Fruit fly (Drosophila melanogaster): ENCODE data around the gene CG14990.
A peak's percentile ranks its signal among the peaks of the same experiment; 100 is the strongest.

Gene CG14990

DNA sequence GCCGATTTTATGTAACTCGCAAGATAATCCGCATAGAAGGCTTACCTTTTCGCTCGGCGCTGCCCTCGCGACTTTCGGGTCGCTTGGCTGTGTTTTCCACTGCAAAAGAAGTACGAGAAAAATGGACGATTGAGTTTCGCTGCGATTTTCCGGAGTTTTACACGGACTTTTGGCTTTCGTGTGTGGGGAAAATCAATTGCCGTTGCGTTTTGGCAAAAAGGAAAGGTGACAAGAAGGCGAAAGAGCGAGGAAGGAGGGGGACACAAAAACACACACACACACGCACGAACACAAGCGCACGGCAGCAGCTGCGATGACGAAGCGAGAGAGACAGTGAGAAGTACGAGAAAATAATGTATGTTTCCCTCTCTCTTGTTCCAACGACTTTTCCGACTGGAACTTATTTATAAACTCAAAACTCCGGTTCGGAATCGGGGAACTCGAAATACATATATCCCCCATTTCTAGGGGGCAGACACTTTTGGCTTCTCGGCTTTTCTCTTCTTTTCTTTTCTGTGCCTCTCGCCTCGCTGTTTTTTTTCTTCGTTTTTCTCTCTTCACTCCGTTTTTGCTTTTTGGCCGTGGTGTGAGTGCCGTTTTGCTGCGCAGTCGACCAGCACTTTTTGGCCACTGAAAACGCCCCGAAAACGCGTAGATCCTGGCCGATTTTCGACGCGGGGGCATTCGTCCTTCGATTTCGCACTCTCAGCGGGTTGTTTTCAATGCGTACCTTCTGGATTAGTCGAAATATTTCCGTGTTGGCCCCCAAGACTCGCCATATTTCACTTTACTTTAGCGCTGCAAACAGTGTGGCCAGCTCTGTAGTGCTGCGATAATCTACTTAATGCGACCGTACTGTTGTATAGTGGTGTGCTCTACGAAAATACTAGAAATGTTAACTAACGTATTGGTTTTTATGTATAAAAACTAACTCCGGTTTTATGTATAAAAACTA is 41.0 kb downstream of the CG14990 start, which contains the start of gene ens (continued):
- TF ChIP-seq sqz (GFP tag; optimal IDR thresholded peaks at IDR 0.05), result peak; percentile 79
- no peak for TF ChIP-seq seq (GFP tag; IDR thresholded peaks at IDR 0.05)
- TF ChIP-seq aop (GFP tag; IDR thresholded peaks at IDR 0.05), result 0 out of 2 replicates have a peak, but pooled peaks have one; percentile 9
- TF ChIP-seq CG6689 (GFP tag; IDR thresholded peaks at IDR 0.05), result no peak
- TF ChIP-seq CG32772 (GFP tag; IDR thresholded peaks at IDR 0.05), result no peak
- TF ChIP-seq exex (tag; optimal IDR thresholded peaks at IDR 0.05), result no peak
- no peak for TF ChIP-seq zfh2 (GFP tag; optimal IDR thresholded peaks at IDR 0.05)
- no peak for TF ChIP-seq trh (GFP tag; optimal IDR thresholded peaks at IDR 0.05)
- peak; percentile 34 for TF ChIP-seq dm (GFP tag; optimal IDR thresholded peaks at IDR 0.05)
- peak; percentile 91 for TF ChIP-seq CG9797 (GFP tag; optimal IDR thresholded peaks at IDR 0.05)
- TF ChIP-seq grau (tag; optimal IDR thresholded peaks at IDR 0.05), result peak; percentile 5
- peak; percentile 37 for TF ChIP-seq CG10543 (GFP tag; optimal IDR thresholded peaks at IDR 0.05)
- TF ChIP-seq gro (GFP tag; optimal IDR thresholded peaks at IDR 0.05), result no peak
- TF ChIP-seq HLH3B (GFP tag; IDR thresholded peaks at IDR 0.05), result no peak
- TF ChIP-seq CG17829 (tag; optimal IDR thresholded peaks at IDR 0.05), result peak; percentile 3
- peak; percentile 69 to 93 for TF ChIP-seq Trl (optimal IDR thresholded peaks at IDR 0.05)
- TF ChIP-seq Trl (GFP tag; optimal IDR thresholded peaks at IDR 0.05), result no peak
- TF ChIP-seq Ets97D (GFP tag; optimal IDR thresholded peaks at IDR 0.05), result peak; percentile 28
- TF ChIP-seq Myb (GFP tag; optimal IDR thresholded peaks at IDR 0.05), result peak; percentile 65
- TF ChIP-seq pros (GFP tag; optimal IDR thresholded peaks at IDR 0.05), result no peak
- no peak for TF ChIP-seq dysf (GFP tag; IDR thresholded peaks at IDR 0.05)
- TF ChIP-seq CG12391 (tag; optimal IDR thresholded peaks at IDR 0.05), result no peak
- no peak for TF ChIP-seq D (optimal IDR thresholded peaks at IDR 0.05)
- TF ChIP-seq D (GFP tag; optimal IDR thresholded peaks at IDR 0.05), result no peak
- TF ChIP-seq CG8089 (GFP tag; optimal IDR thresholded peaks at IDR 0.05), result no peak
- TF ChIP-seq CG16815 (GFP tag; optimal IDR thresholded peaks at IDR 0.05), result no peak
- TF ChIP-seq gfzf (GFP tag; optimal IDR thresholded peaks at IDR 0.05), result peak; percentile 91
- peak; percentile 38 for TF ChIP-seq stwl (tag; optimal IDR thresholded peaks at IDR 0.05)
- no peak for TF ChIP-seq lov (optimal IDR thresholded peaks at IDR 0.05)
- no peak for TF ChIP-seq lov (GFP tag; IDR thresholded peaks at IDR 0.05)
- no peak for TF ChIP-seq grn (GFP tag; optimal IDR thresholded peaks at IDR 0.05)
- TF ChIP-seq CG10267 (tag; optimal IDR thresholded peaks at IDR 0.05), result peak; percentile 2
- no peak for TF ChIP-seq Poxn (GFP tag; IDR thresholded peaks at IDR 0.05)
- no peak for TF ChIP-seq Elba2 (GFP tag; optimal IDR thresholded peaks at IDR 0.05)
- peak; percentile 6 for TF ChIP-seq HmgZ (tag; optimal IDR thresholded peaks at IDR 0.05)
- no peak for TF ChIP-seq CoRest (tag; optimal IDR thresholded peaks at IDR 0.05)
- peak; percentile 52 for TF ChIP-seq BEAF-32 (GFP tag; optimal IDR thresholded peaks at IDR 0.05)
- no peak for TF ChIP-seq h (optimal IDR thresholded peaks at IDR 0.05)
- no peak for TF ChIP-seq amos (GFP tag; IDR thresholded peaks at IDR 0.05; ENCODE audit: partially characterized antibody)
- TF ChIP-seq sr (GFP tag; IDR thresholded peaks at IDR 0.05), result no peak
- TF ChIP-seq wek (GFP tag; optimal IDR thresholded peaks at IDR 0.05), result no peak
- TF ChIP-seq zen (tag; optimal IDR thresholded peaks at IDR 0.05), result no peak
- TF ChIP-seq E2f2 (GFP tag; IDR thresholded peaks at IDR 0.05), result peak; percentile 42; the same call in 1 of the 2 replicates
- no peak for TF ChIP-seq Mad (GFP tag; optimal IDR thresholded peaks at IDR 0.05)
- TF ChIP-seq CG7556 (GFP tag; optimal IDR thresholded peaks at IDR 0.05), result no peak
- no peak for TF ChIP-seq Gsc (GFP tag; IDR thresholded peaks at IDR 0.05)
- no peak for TF ChIP-seq Mes4 (GFP tag; optimal IDR thresholded peaks at IDR 0.05)
- no peak for TF ChIP-seq rib (GFP tag; IDR thresholded peaks at IDR 0.05)
- TF ChIP-seq HHEX (GFP tag; optimal IDR thresholded peaks at IDR 0.05), result no peak
- TF ChIP-seq chn (GFP tag; optimal IDR thresholded peaks at IDR 0.05), result no peak
- no peak for TF ChIP-seq Ets65A (GFP tag)

Measured in whole organism, embryonic.